Fruit fly (Drosophila melanogaster): ENCODE results near the gene CG7208.

The CG7208 gene

dm6 chr3R:18167416-18168237, 17.9 kb downstream of the CG7208 start, which contains the start of gene wrd (continued):
- no peak for TF ChIP-seq CG1647 (GFP tag; optimal IDR thresholded peaks at IDR 0.05)
- no peak; the same call in 1 of the 2 replicates for TF ChIP-seq Scr (GFP tag; IDR thresholded peaks at IDR 0.05; ENCODE audit: partially characterized antibody)
- TF ChIP-seq Dip2 (GFP tag; IDR thresholded peaks at IDR 0.05), result no peak
- no peak for TF ChIP-seq CG8089 (GFP tag; optimal IDR thresholded peaks at IDR 0.05)
- TF ChIP-seq dimm (GFP tag; IDR thresholded peaks at IDR 0.05), result no peak
- peak; percentile 49 for TF ChIP-seq abd-A (tag; optimal IDR thresholded peaks at IDR 0.05)
- TF ChIP-seq Hr78 (GFP tag; optimal IDR thresholded peaks at IDR 0.05), result no peak
- TF ChIP-seq pnt (GFP tag; optimal IDR thresholded peaks at IDR 0.05), result no peak
- TF ChIP-seq zfh2 (GFP tag; optimal IDR thresholded peaks at IDR 0.05), result no peak
- peak; percentile 22 for TF ChIP-seq CG17385 (GFP tag; optimal IDR thresholded peaks at IDR 0.05)
- TF ChIP-seq amos (GFP tag; IDR thresholded peaks at IDR 0.05; ENCODE audit: partially characterized antibody), result peak; percentile 17; the same call in 1 of the 2 replicates
- TF ChIP-seq Chrac-16 (GFP tag; optimal IDR thresholded peaks at IDR 0.05), result no peak
- no peak for TF ChIP-seq Gsc (GFP tag; IDR thresholded peaks at IDR 0.05)
- no peak for TF ChIP-seq CG5180 (GFP tag; optimal IDR thresholded peaks at IDR 0.05)
- peak; percentile 53 for TF ChIP-seq CG9932 (GFP tag; IDR thresholded peaks at IDR 0.05)
- no peak for TF ChIP-seq Bdp1 (GFP tag; optimal IDR thresholded peaks at IDR 0.05)
- no peak for TF ChIP-seq CG10431 (GFP tag; optimal IDR thresholded peaks at IDR 0.05)
- TF ChIP-seq caup (GFP tag; optimal IDR thresholded peaks at IDR 0.05; ENCODE audit: severe bottlenecking), result no peak
- TF ChIP-seq pros (GFP tag; optimal IDR thresholded peaks at IDR 0.05), result no peak
- TF ChIP-seq trh (GFP tag; optimal IDR thresholded peaks at IDR 0.05), result no peak
- peak; percentile 58; the same call in 1 of the 3 replicates for TF ChIP-seq CG11456 (GFP tag; IDR thresholded peaks at IDR 0.05)
- no peak for TF ChIP-seq vfl (GFP tag; optimal IDR thresholded peaks at IDR 0.05)
- peak; percentile 49 for TF ChIP-seq Bgb (GFP tag; IDR thresholded peaks at IDR 0.05; ENCODE audit: partially characterized antibody)
- no peak for TF ChIP-seq hkb (optimal IDR thresholded peaks at IDR 0.05)
- TF ChIP-seq hkb (GFP tag; IDR thresholded peaks at IDR 0.05), result no peak
- TF ChIP-seq Dref (GFP tag; IDR thresholded peaks at IDR 0.05), result peak; percentile 36; the same call in 1 of the 2 replicates
- no peak for TF ChIP-seq Blimp-1 (GFP tag; optimal IDR thresholded peaks at IDR 0.05)
- no peak for TF ChIP-seq CG31365 (tag; optimal IDR thresholded peaks at IDR 0.05)
- TF ChIP-seq disco-r (GFP tag; optimal IDR thresholded peaks at IDR 0.05), result no peak
- no peak for TF ChIP-seq her (GFP tag; optimal IDR thresholded peaks at IDR 0.05)
- TF ChIP-seq CG17361 (GFP tag; IDR thresholded peaks at IDR 0.05), result peak; percentile 77
- peak; percentile 33 for TF ChIP-seq CG14710 (tag; optimal IDR thresholded peaks at IDR 0.05)
- TF ChIP-seq bowl (GFP tag; IDR thresholded peaks at IDR 0.05), result no peak
- TF ChIP-seq CG10462 (GFP tag; optimal IDR thresholded peaks at IDR 0.05), result no peak
- no peak for TF ChIP-seq Lhr (GFP tag; optimal IDR thresholded peaks at IDR 0.05)
- no peak for TF ChIP-seq CG14965 (GFP tag; optimal IDR thresholded peaks at IDR 0.05; ENCODE audit: borderline replicate concordance)
- no peak for TF ChIP-seq lmd (GFP tag; IDR thresholded peaks at IDR 0.05)
- TF ChIP-seq fd102C (GFP tag; optimal IDR thresholded peaks at IDR 0.05), result no peak
- no peak for TF ChIP-seq Poxn (GFP tag; IDR thresholded peaks at IDR 0.05)
- TF ChIP-seq CG6272 (GFP tag; IDR thresholded peaks at IDR 0.05), result no peak
- no peak for TF ChIP-seq CG13624 (GFP tag; optimal IDR thresholded peaks at IDR 0.05)
- no peak for TF ChIP-seq CG10366 (GFP tag; IDR thresholded peaks at IDR 0.05)
- peak; percentile 3 for TF ChIP-seq CG12391 (tag; optimal IDR thresholded peaks at IDR 0.05)
- peak; percentile 86 for TF ChIP-seq CG7928 (GFP tag; optimal IDR thresholded peaks at IDR 0.05)
- TF ChIP-seq crc (GFP tag; optimal IDR thresholded peaks at IDR 0.05), result no peak
- TF ChIP-seq Optix (GFP tag; IDR thresholded peaks at IDR 0.05), result no peak
- peak; percentile 28 for TF ChIP-seq Hr3 (GFP tag; optimal IDR thresholded peaks at IDR 0.05)
- TF ChIP-seq HLH3B (GFP tag; IDR thresholded peaks at IDR 0.05), result peak; percentile 25; the same call in 1 of the 2 replicates
- TF ChIP-seq CG9797 (GFP tag; optimal IDR thresholded peaks at IDR 0.05), result no peak
- no peak for TF ChIP-seq CG7556 (GFP tag; optimal IDR thresholded peaks at IDR 0.05)
